Worm (Caenorhabditis elegans): ENCODE measurements around the gene F39H12.3.

Gene F39H12.3

DNA sequence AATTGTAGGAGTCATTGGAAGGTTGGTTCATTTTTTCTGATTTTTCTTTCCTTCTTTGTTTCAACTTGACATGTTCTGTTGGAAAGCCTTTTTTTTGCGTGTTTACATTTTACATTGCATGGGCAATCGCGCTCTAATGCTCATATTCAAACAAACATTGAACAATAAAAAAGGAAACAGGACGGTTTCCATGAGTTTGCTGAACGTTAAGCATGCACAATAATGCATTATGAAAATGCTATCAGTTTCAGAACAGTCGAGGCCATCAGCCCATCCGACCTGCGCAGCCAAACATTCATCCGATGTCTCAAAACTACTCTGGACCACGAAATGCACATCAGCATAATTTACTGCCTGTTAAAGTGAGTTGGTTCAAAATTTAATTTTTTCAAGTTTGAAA is 50.7 kb downstream of the F39H12.3 start:
- TF ChIP-seq ref-1 (GFP tag; conservative IDR thresholded peaks at IDR 0.05) (no peak), T22C8.4 (GFP tag; IDR thresholded peaks at IDR 0.05) (no peak), med-1 (GFP tag; optimal IDR thresholded peaks at IDR 0.05; ENCODE audit: insufficient read depth) (no peak), klf-2 (GFP tag; conservative IDR thresholded peaks at IDR 0.05) (no peak), ztf-23 (GFP tag; IDR thresholded peaks at IDR 0.05) (no peak), flt-1 (GFP tag; IDR thresholded peaks at IDR 0.05) (no peak), cog-1 (tag; optimal IDR thresholded peaks at IDR 0.05) (no peak)

DNA sequence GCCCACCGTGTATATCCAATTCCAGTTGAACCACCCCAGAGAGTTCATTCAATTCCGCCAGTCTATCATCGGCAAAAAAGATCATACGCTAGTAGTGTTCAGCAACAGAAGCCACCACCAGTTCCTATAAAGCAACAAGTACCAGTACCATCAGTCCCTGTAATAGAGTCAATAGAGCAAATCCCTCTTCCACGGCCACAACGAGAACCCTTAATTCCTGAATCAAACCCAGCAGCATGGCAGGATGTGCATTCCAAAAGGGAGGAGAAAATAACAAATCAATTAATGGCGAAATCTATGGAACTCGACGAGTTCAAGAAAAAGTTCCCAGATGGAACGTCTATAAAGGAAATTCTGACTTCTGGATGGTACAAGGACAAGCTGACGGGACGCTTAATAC is 51.4 kb downstream of the F39H12.3 start:
- TF ChIP-seq ztf-29 (GFP tag; IDR thresholded peaks at IDR 0.05) (no peak), ref-1 (GFP tag; conservative IDR thresholded peaks at IDR 0.05) (no peak), cog-1 (tag; optimal IDR thresholded peaks at IDR 0.05) (no peak), T22C8.4 (GFP tag; IDR thresholded peaks at IDR 0.05) (no peak), ztf-23 (GFP tag; IDR thresholded peaks at IDR 0.05) (no peak), flt-1 (GFP tag; IDR thresholded peaks at IDR 0.05) (no peak), tab-1 (GFP tag; IDR thresholded peaks at IDR 0.05) (no peak), med-1 (GFP tag; optimal IDR thresholded peaks at IDR 0.05; ENCODE audit: insufficient read depth) (no peak), klf-2 (GFP tag; conservative IDR thresholded peaks at IDR 0.05) (no peak)
